Worm (Caenorhabditis elegans): ENCODE data around the gene T08G3.13.

DNA sequence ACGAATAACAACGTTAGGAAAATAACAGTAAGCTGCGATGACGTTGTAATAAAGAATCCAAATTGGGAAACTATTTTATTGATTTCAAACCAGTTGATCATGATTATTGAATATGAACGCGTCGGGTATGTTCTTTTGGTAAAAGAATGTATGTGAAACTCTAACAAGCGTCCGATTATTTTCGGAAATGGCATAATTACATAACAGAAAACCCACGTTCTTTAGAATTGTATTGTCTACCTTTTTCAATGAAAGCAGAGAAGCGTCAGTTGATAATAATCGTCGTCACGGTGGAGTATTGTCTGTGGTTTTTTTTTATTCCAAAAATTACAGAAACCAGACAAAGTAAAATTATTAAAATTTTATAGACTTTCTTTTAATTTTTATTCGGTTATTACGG is 7.2 kb downstream of the T08G3.13 start, which contains the start of gene str-14:
- no peak for TF ChIP-seq hmbx-1 (tag; optimal IDR thresholded peaks at IDR 0.05)
- TF ChIP-seq hnd-1 (tag; optimal IDR thresholded peaks at IDR 0.05): no peak

All from whole organism, early embryonic.